Fruit fly (Drosophila melanogaster) whole organism: ENCODE data around the gene CG45045.

Experiments
- Dll ChIP-seq: fragments of >200 bp; optimal IDR thresholded peaks from 2 replicates; lab custom pipeline; 2017
- psq ChIP-seq: fragments of >200 bp; optimal IDR thresholded peaks from 2 replicates; lab custom pipeline; 2017

DNA sequence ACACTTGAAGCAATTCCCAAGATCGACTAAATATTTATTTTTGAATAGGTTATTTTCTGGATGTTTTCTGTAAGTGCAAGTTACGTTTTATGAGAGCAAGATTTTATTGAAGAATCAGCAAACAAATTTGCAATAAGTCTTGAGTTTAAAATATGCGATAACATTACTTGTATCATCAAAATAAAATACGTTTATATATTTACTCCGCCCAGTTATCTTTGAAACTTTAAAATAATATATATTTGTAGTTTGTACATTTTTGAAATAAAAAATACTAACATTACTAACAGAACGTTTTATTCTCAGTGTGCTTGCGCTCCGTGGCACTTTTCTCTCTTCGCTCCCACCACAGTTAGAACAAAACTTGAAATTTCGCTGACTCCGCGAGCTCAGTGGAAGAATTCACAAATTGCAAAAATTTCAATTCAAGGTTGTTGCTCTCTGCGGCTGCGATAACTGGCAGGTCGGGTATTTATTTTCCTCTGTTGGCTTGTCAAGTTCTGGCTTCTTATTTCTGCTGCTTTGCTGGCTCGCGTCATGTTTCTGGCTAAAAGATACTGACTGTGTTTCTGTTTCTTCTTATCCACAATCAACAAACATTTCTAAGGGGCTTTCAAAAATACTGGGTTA lies 12.1 kb downstream of the CG45045 start:
- TF ChIP-seq psq (no peak), Dll (lab: Kevin White, UChicago) (no peak)
